Worm (Caenorhabditis elegans) whole organism, mixed stage, embryonic: ENCODE measurements around the gene pals-27.

Source experiments
- ceh-39 ChIP-seq: fragments of 150-350 bp; optimal IDR thresholded peaks from 2 replicates; lab custom pipeline; 2014; ENCODE audit warnings: missing biosample characterization, missing genetic modification characterization
- flh-1 ChIP-seq: fragments of 200-800 bp; sonication (Bioruptor generic); optimal IDR thresholded peaks from 2 replicates; lab custom pipeline; 2018; ENCODE audit warnings: mild to moderate bottlenecking, missing genetic modification characterization, moderate library complexity, missing compliant biosample characterization
- hlh-1 ChIP-seq: fragments of 150-350 bp; optimal IDR thresholded peaks from 2 replicates; lab custom pipeline; 2014; ENCODE audit warnings: missing biosample characterization, missing genetic modification reagents, missing genetic modification characterization
- lsy-2 ChIP-seq: fragments of 150-350 bp; optimal IDR thresholded peaks from 2 replicates; lab custom pipeline; 2014; ENCODE audit warnings: missing biosample characterization, missing genetic modification characterization
- pha-4 ChIP-seq: fragments of 150-350 bp; optimal IDR thresholded peaks from 2 replicates; lab custom pipeline; 2018; ENCODE audit warnings: missing biosample characterization, missing genetic modification reagents, missing genetic modification characterization
- unc-62 ChIP-seq: fragments of 150-350 bp; optimal IDR thresholded peaks from 2 replicates; lab custom pipeline; 2014; ENCODE audit warnings: missing biosample characterization, missing genetic modification reagents, missing genetic modification characterization

ce11 chrIII:4391938-4392337 lies 10.5 kb downstream of the pals-27 start:
- TF ChIP-seq hlh-1 (tag; lab: Kevin White, UChicago) (no peak), lsy-2 (tag; lab: Kevin White, UChicago) (no peak), ceh-39 (tag; lab: Kevin White, UChicago) (no peak), unc-62 (GFP tag; lab: Kevin White, UChicago) (no peak), pha-4 (no peak), flh-1 (GFP tag; lab: Kevin White, UChicago) (no peak)
